Worm (Caenorhabditis elegans): ENCODE measurements around the gene W03C9.6.
A peak's percentile ranks its signal among the peaks of the same experiment; 100 is the strongest.

W03C9.6 gene

DNA sequence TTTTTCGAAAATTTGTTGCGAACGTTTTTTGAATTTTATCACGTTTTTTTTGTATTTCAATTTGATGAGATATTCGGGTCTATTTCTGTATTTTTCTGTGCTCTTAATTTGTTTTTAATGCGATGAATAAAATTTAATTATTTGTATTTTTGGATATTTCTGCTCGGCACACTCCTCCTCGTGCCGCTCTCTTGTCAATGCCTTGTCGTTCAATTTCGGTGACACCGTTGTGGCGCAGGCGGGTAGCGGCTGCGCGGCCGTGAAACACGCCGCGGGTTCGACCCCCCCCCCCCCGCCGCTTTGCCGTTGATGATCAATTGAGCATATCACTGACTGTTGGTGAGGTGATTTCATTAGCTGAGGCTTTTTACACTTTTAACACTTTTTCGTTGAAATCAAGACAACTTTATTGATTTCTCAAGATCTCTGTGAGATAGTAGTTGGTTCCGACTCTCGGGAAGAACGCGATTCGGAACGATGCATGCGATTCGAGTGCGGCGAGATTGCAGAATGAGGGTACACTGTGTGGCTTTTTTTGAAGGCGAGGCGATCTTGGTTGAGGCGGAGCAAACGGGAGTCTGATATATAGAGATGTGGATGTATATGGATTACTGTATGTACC is 6.4 kb downstream of the W03C9.6 start (continued):
- peak; percentile 98 for TF ChIP-seq fkh-6 (tag; optimal IDR thresholded peaks at IDR 0.05)
- peak; percentile 100 for TF ChIP-seq Y22D7AL.16 (tag; optimal IDR thresholded peaks at IDR 0.05)
- peak; percentile 98 for TF ChIP-seq pha-2 (tag; optimal IDR thresholded peaks at IDR 0.05)
- TF ChIP-seq pax-1 (tag; optimal IDR thresholded peaks at IDR 0.05) = no peak
- peak; percentile 91 for TF ChIP-seq mec-3 (tag; optimal IDR thresholded peaks at IDR 0.05; ENCODE audit: borderline replicate concordance)
- TF ChIP-seq F13H6.1 (tag; optimal IDR thresholded peaks at IDR 0.05) = peak; percentile 99
- TF ChIP-seq dve-1 (tag; optimal IDR thresholded peaks at IDR 0.05) = peak; percentile 96
- TF ChIP-seq fax-1 (tag; optimal IDR thresholded peaks at IDR 0.05) = peak; percentile 98
- no peak for TF ChIP-seq pha-4 (tag; optimal IDR thresholded peaks at IDR 0.05)
- peak; percentile 99 for TF ChIP-seq lim-6 (tag; optimal IDR thresholded peaks at IDR 0.05)
- TF ChIP-seq madf-2 (tag; optimal IDR thresholded peaks at IDR 0.05) = peak; percentile 98
- TF ChIP-seq lin-11 (tag; optimal IDR thresholded peaks at IDR 0.05) = peak; percentile 98
- TF ChIP-seq nfya-1 (tag; optimal IDR thresholded peaks at IDR 0.05) = peak; percentile 92
- peak; percentile 88 for TF ChIP-seq ceh-30 (tag; optimal IDR thresholded peaks at IDR 0.05)
- peak; percentile 98 for TF ChIP-seq elt-4 (tag; optimal IDR thresholded peaks at IDR 0.05)
- peak; percentile 94 for TF ChIP-seq C08G9.2 (tag; optimal IDR thresholded peaks at IDR 0.05)
- TF ChIP-seq K02D7.2 (tag; optimal IDR thresholded peaks at IDR 0.05) = peak; percentile 100
- TF ChIP-seq ceh-14 (tag; optimal IDR thresholded peaks at IDR 0.05) = peak; percentile 100
- peak; percentile 99 for TF ChIP-seq tbx-2 (tag; optimal IDR thresholded peaks at IDR 0.05)
- TF ChIP-seq unc-42 (tag; optimal IDR thresholded peaks at IDR 0.05) = peak; percentile 94
- peak; percentile 100 for TF ChIP-seq T23F11.4 (GFP tag; optimal IDR thresholded peaks at IDR 0.05)
- peak; percentile 100 for TF ChIP-seq elt-2 (tag; optimal IDR thresholded peaks at IDR 0.05)
- peak; percentile 100 for TF ChIP-seq hlh-13 (GFP tag; optimal IDR thresholded peaks at IDR 0.05)
- TF ChIP-seq unc-86 (tag; optimal IDR thresholded peaks at IDR 0.05) = peak; percentile 100
- TF ChIP-seq che-1 (tag; optimal IDR thresholded peaks at IDR 0.05) = peak; percentile 99
- TF ChIP-seq hlh-6 (tag; optimal IDR thresholded peaks at IDR 0.05) = peak; percentile 100
- peak; percentile 100 for TF ChIP-seq unc-3 (GFP tag; conservative IDR thresholded peaks at IDR 0.05)
- peak; percentile 99 for TF ChIP-seq unc-3 (tag; optimal IDR thresholded peaks at IDR 0.05)
- peak; percentile 86 for TF ChIP-seq pros-1 (tag; optimal IDR thresholded peaks at IDR 0.05)
- TF ChIP-seq ttx-3 (tag; optimal IDR thresholded peaks at IDR 0.05) = peak; percentile 99
- TF ChIP-seq ceh-19 (GFP tag; optimal IDR thresholded peaks at IDR 0.05) = peak; percentile 99
- TF ChIP-seq ref-2 (tag; optimal IDR thresholded peaks at IDR 0.05) = peak; percentile 99
- TF ChIP-seq ceh-18 (tag; optimal IDR thresholded peaks at IDR 0.05) = peak; percentile 99
- TF ChIP-seq ceh-22 (tag; optimal IDR thresholded peaks at IDR 0.05) = peak; percentile 59
- TF ChIP-seq tbx-7 (tag; optimal IDR thresholded peaks at IDR 0.05) = peak; percentile 87
- peak; percentile 99 for TF ChIP-seq ahr-1 (tag; optimal IDR thresholded peaks at IDR 0.05)
- peak; percentile 98 for TF ChIP-seq npax-4 (tag; optimal IDR thresholded peaks at IDR 0.05)

DNA sequence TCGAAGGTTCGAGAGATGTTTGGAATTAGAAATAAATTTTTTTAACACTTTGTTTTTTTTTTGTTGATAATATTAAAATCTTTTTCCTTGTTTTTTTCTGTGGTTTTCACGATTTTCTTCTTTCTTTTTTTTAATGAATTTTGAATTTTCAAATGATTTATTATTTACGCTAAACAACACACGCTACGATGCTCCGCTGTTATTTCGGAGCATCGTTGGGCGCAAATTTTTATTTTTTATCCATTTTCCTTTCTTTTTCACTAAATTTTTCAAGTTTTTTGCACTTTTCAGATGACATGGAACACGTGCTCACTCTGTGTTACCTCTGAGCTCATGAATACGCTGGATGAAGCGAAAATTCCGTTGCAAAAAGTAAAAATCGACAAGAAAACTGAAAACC is 7.8 kb downstream of the W03C9.6 start, which contains the start of the genes W03C9.1 and W03C9.2:
Gene W03C9.1 (minus strand): TSS at position 46 of the 400 bp plus-strand sequence.
Gene W03C9.2 (plus strand): TSS at position 286 of the 400 bp plus-strand sequence.
- TF ChIP-seq nhr-232 (tag; optimal IDR thresholded peaks at IDR 0.05) (no peak), elt-2 (tag; optimal IDR thresholded peaks at IDR 0.05) (no peak), ceh-22 (tag; optimal IDR thresholded peaks at IDR 0.05) (no peak), hlh-30 (tag; optimal IDR thresholded peaks at IDR 0.05; ENCODE audit: insufficient read depth) (no peak), sox-4 (tag; optimal IDR thresholded peaks at IDR 0.05) (no peak), ama-1 (optimal IDR thresholded peaks at IDR 0.05) (no peak), lin-11 (tag; optimal IDR thresholded peaks at IDR 0.05) (no peak), che-1 (tag; optimal IDR thresholded peaks at IDR 0.05) (no peak), ceh-24 (tag; optimal IDR thresholded peaks at IDR 0.05) (no peak), eyg-1 (tag; optimal IDR thresholded peaks at IDR 0.05) (no peak), npax-4 (tag; optimal IDR thresholded peaks at IDR 0.05) (no peak), fax-1 (tag; optimal IDR thresholded peaks at IDR 0.05) (no peak), K09A11.1 (tag; optimal IDR thresholded peaks at IDR 0.05; ENCODE audit: insufficient read depth) (no peak), ceh-45 (GFP tag; IDR thresholded peaks at IDR 0.05) (no peak), ceh-14 (tag; optimal IDR thresholded peaks at IDR 0.05) (no peak), hlh-15 (tag; optimal IDR thresholded peaks at IDR 0.05) (no peak)
